Worm (Caenorhabditis elegans): ENCODE results near the gene cox-6B.

The cox-6B gene

ce11 chrIII:2801800-2802515, 102.5 kb downstream of the cox-6B start, which contains the start of the genes twk-45 and Y71H2AM.25:
Gene twk-45 (minus strand): TSS chrIII:2801900.
Gene Y71H2AM.25 (plus strand): TSS chrIII:2802465.
- TF ChIP-seq fkh-10 (GFP tag; optimal IDR thresholded peaks at IDR 0.05) = no peak
- no peak for TF ChIP-seq elt-3 (tag; optimal IDR thresholded peaks at IDR 0.05)
- no peak for TF ChIP-seq nhr-25 (tag; optimal IDR thresholded peaks at IDR 0.05)
- no peak for TF ChIP-seq lin-15B (tag; optimal IDR thresholded peaks at IDR 0.05)
- no peak for TF ChIP-seq hmg-11 (tag; optimal IDR thresholded peaks at IDR 0.05)
- TF ChIP-seq zag-1 (tag; optimal IDR thresholded peaks at IDR 0.05) = no peak
- TF ChIP-seq nhr-28 (tag; optimal IDR thresholded peaks at IDR 0.05) = no peak
- TF ChIP-seq mml-1 (tag; optimal IDR thresholded peaks at IDR 0.05) = no peak
- no peak for TF ChIP-seq daf-12 (tag; optimal IDR thresholded peaks at IDR 0.05)
- TF ChIP-seq nhr-77 (tag; optimal IDR thresholded peaks at IDR 0.05) = no peak
- TF ChIP-seq pqm-1 (tag; optimal IDR thresholded peaks at IDR 0.05) = no peak
- no peak for TF ChIP-seq nhr-43 (tag; optimal IDR thresholded peaks at IDR 0.05; ENCODE audit: poor library complexity, severe bottlenecking)
- TF ChIP-seq nhr-11 (tag; optimal IDR thresholded peaks at IDR 0.05) = no peak
- TF ChIP-seq unc-39 (tag; optimal IDR thresholded peaks at IDR 0.05) = no peak
- TF ChIP-seq ZK546.5 (tag; optimal IDR thresholded peaks at IDR 0.05) = no peak

ce11 chrIII:2804461-2804860, 105.0 kb downstream of the cox-6B start:
- TF ChIP-seq elt-2 (tag; optimal IDR thresholded peaks at IDR 0.05) (peak; percentile 18), aly-2 (tag; optimal IDR thresholded peaks at IDR 0.05) (no peak), ztf-11 (tag; optimal IDR thresholded peaks at IDR 0.05) (no peak), ceh-28 (tag; optimal IDR thresholded peaks at IDR 0.05) (no peak), nhr-76 (tag; optimal IDR thresholded peaks at IDR 0.05) (no peak), lin-15B (tag; optimal IDR thresholded peaks at IDR 0.05) (peak; percentile 63), nhr-25 (tag; optimal IDR thresholded peaks at IDR 0.05) (peak; percentile 61), nhr-11 (tag; optimal IDR thresholded peaks at IDR 0.05) (no peak), fkh-2 (tag; optimal IDR thresholded peaks at IDR 0.05) (peak; percentile 45), egl-27 (tag; optimal IDR thresholded peaks at IDR 0.05) (no peak), ztf-4 (tag; optimal IDR thresholded peaks at IDR 0.05) (no peak), ceh-82 (tag; optimal IDR thresholded peaks at IDR 0.05) (no peak), ceh-9 (tag; optimal IDR thresholded peaks at IDR 0.05) (no peak), nhr-77 (tag; optimal IDR thresholded peaks at IDR 0.05) (no peak), elt-3 (tag; optimal IDR thresholded peaks at IDR 0.05) (no peak), nhr-237 (tag; optimal IDR thresholded peaks at IDR 0.05) (no peak), elt-1 (tag; optimal IDR thresholded peaks at IDR 0.05) (no peak), nhr-43 (tag; optimal IDR thresholded peaks at IDR 0.05; ENCODE audit: poor library complexity, severe bottlenecking) (peak; percentile 15), nhr-28 (tag; optimal IDR thresholded peaks at IDR 0.05) (no peak), daf-12 (tag; optimal IDR thresholded peaks at IDR 0.05) (no peak), skn-1 (tag; optimal IDR thresholded peaks at IDR 0.05) (no peak), ama-1 (optimal IDR thresholded peaks at IDR 0.05) (no peak), egl-5 (tag; optimal IDR thresholded peaks at IDR 0.05) (no peak), lsy-12 (tag; optimal IDR thresholded peaks at IDR 0.05) (no peak), fkh-10 (GFP tag; optimal IDR thresholded peaks at IDR 0.05) (no peak), nhr-23 (tag; optimal IDR thresholded peaks at IDR 0.05) (peak; percentile 81), nhr-12 (tag; optimal IDR thresholded peaks at IDR 0.05) (no peak), pha-4 (tag; optimal IDR thresholded peaks at IDR 0.05) (peak; percentile 96), lin-39 (tag; optimal IDR thresholded peaks at IDR 0.05) (no peak), tbx-2 (tag; optimal IDR thresholded peaks at IDR 0.05) (no peak), nhr-67 (tag; optimal IDR thresholded peaks at IDR 0.05) (no peak), ceh-16 (tag; optimal IDR thresholded peaks at IDR 0.05) (no peak), R02D3.7 (tag; optimal IDR thresholded peaks at IDR 0.05) (no peak), fos-1 (tag; optimal IDR thresholded peaks at IDR 0.05) (no peak), hmg-11 (tag; optimal IDR thresholded peaks at IDR 0.05) (peak; percentile 6), unc-62 (GFP tag; optimal IDR thresholded peaks at IDR 0.05) (no peak), eor-1 (tag; optimal IDR thresholded peaks at IDR 0.05) (no peak), sea-2 (GFP tag; optimal IDR thresholded peaks at IDR 0.05) (no peak), pqm-1 (tag; optimal IDR thresholded peaks at IDR 0.05) (peak; percentile 20), mdl-1 (tag; optimal IDR thresholded peaks at IDR 0.05) (no peak), jun-1 (tag; optimal IDR thresholded peaks at IDR 0.05) (no peak), unc-39 (tag; optimal IDR thresholded peaks at IDR 0.05) (no peak), ZK546.5 (tag; optimal IDR thresholded peaks at IDR 0.05) (no peak), zag-1 (tag; optimal IDR thresholded peaks at IDR 0.05) (no peak), nfya-1 (tag; optimal IDR thresholded peaks at IDR 0.05; ENCODE audit: insufficient read depth) (peak; percentile 72), mml-1 (tag; optimal IDR thresholded peaks at IDR 0.05) (no peak), snpc-4 (tag; optimal IDR thresholded peaks at IDR 0.05) (peak; percentile 42)
